Fruit fly (Drosophila melanogaster): ENCODE data around the gene unc80.
A peak's percentile ranks its signal among the peaks of the same experiment; 100 is the strongest.

Gene unc80

dm6 chr3R:27636010-27636584 lies 26.1 kb upstream of the unc80 start, which contains the start of the genes CG5611 and Mtl (continued):
- peak; percentile 92 for TF ChIP-seq Atf3 (GFP tag; optimal IDR thresholded peaks at IDR 0.05)
- TF ChIP-seq en (GFP tag; optimal IDR thresholded peaks at IDR 0.05), result peak; percentile 93
- peak; percentile 100 for TF ChIP-seq Dbx (GFP tag; IDR thresholded peaks at IDR 0.05)
- peak; percentile 84 for TF ChIP-seq bigmax (GFP tag; optimal IDR thresholded peaks at IDR 0.05)
- peak; percentile 96 for TF ChIP-seq emc (GFP tag; optimal IDR thresholded peaks at IDR 0.05)
- TF ChIP-seq hth (optimal IDR thresholded peaks at IDR 0.05), result no peak
- peak; percentile 99 for TF ChIP-seq BtbVII (GFP tag; optimal IDR thresholded peaks at IDR 0.05)
- TF ChIP-seq fd3F (GFP tag; optimal IDR thresholded peaks at IDR 0.05), result peak; percentile 100
- peak; percentile 99 for TF ChIP-seq CG8290 (GFP tag; optimal IDR thresholded peaks at IDR 0.05)
- TF ChIP-seq CG8290 (tag; optimal IDR thresholded peaks at IDR 0.05), result peak; percentile 97 to 99
- TF ChIP-seq Drgx (GFP tag; IDR thresholded peaks at IDR 0.05), result peak; percentile 100
- TF ChIP-seq Hr78 (GFP tag; optimal IDR thresholded peaks at IDR 0.05), result peak in 1 of 2 experiments; percentile 94
- peak; percentile 94 for TF ChIP-seq da (GFP tag; optimal IDR thresholded peaks at IDR 0.05)
- TF ChIP-seq ap (GFP tag; IDR thresholded peaks at IDR 0.05), result peak; percentile 100
- peak; percentile 99 for TF ChIP-seq ham (GFP tag; IDR thresholded peaks at IDR 0.05)
- peak; percentile 100 for TF ChIP-seq CG4404 (GFP tag; IDR thresholded peaks at IDR 0.05)
- TF ChIP-seq CG32767 (GFP tag; IDR thresholded peaks at IDR 0.05), result peak; percentile 100
- peak; percentile 100 for TF ChIP-seq CG7839 (tag; optimal IDR thresholded peaks at IDR 0.05)
- peak; percentile 100 for TF ChIP-seq Ptx1 (GFP tag; IDR thresholded peaks at IDR 0.05)
- peak; percentile 83 for TF ChIP-seq Dip2 (GFP tag; IDR thresholded peaks at IDR 0.05)
- peak; percentile 99 for TF ChIP-seq nau (GFP tag; optimal IDR thresholded peaks at IDR 0.05)
- TF ChIP-seq gro (GFP tag; optimal IDR thresholded peaks at IDR 0.05), result peak; percentile 97
- TF ChIP-seq zfh2 (GFP tag; optimal IDR thresholded peaks at IDR 0.05), result peak; percentile 99
- TF ChIP-seq kah (GFP tag; optimal IDR thresholded peaks at IDR 0.05), result peak; percentile 98
- TF ChIP-seq phol (tag; optimal IDR thresholded peaks at IDR 0.05), result peak; percentile 100
- no peak for TF ChIP-seq lov (optimal IDR thresholded peaks at IDR 0.05)
- TF ChIP-seq lov (GFP tag; IDR thresholded peaks at IDR 0.05), result peak; percentile 99
- TF ChIP-seq ERR (GFP tag; optimal IDR thresholded peaks at IDR 0.05), result peak; percentile 94
- peak; percentile 99 for TF ChIP-seq CG5245 (GFP tag; optimal IDR thresholded peaks at IDR 0.05)
- 0 out of 3 replicates have a peak, but pooled peaks have one; percentile 35 for TF ChIP-seq Doc3 (GFP tag; IDR thresholded peaks at IDR 0.05; ENCODE audit: partially characterized antibody)
- TF ChIP-seq jigr1 (GFP tag; IDR thresholded peaks at IDR 0.05), result peak; percentile 100
- peak; percentile 93 for TF ChIP-seq CG15073 (GFP tag; optimal IDR thresholded peaks at IDR 0.05)
- TF ChIP-seq CG6791 (GFP tag; IDR thresholded peaks at IDR 0.05; ENCODE audit: partially characterized antibody), result no peak
- peak; percentile 99 for TF ChIP-seq Doc2 (GFP tag; IDR thresholded peaks at IDR 0.05)
- peak; percentile 95 for TF ChIP-seq CG4282 (GFP tag; optimal IDR thresholded peaks at IDR 0.05)
- TF ChIP-seq dm (GFP tag; optimal IDR thresholded peaks at IDR 0.05), result peak; percentile 96
- TF ChIP-seq Deaf1 (tag; optimal IDR thresholded peaks at IDR 0.05), result peak; percentile 91
- peak; percentile 93 to 100 for TF ChIP-seq bsh (GFP tag; optimal IDR thresholded peaks at IDR 0.05)
- peak; percentile 98 for TF ChIP-seq Elba2 (GFP tag; optimal IDR thresholded peaks at IDR 0.05)
- peak; percentile 99 for TF ChIP-seq odd (GFP tag; optimal IDR thresholded peaks at IDR 0.05)
- peak; percentile 100 for TF ChIP-seq B-H2 (GFP tag; optimal IDR thresholded peaks at IDR 0.05)
- peak; percentile 100 for TF ChIP-seq Oli (tag; optimal IDR thresholded peaks at IDR 0.05)
- TF ChIP-seq CG14667 (GFP tag; IDR thresholded peaks at IDR 0.05), result peak; percentile 100
- peak; percentile 99 for TF ChIP-seq CG6683 (GFP tag; optimal IDR thresholded peaks at IDR 0.05)
- peak; percentile 97 for TF ChIP-seq CG3838 (GFP tag; optimal IDR thresholded peaks at IDR 0.05)
- TF ChIP-seq CG18011 (GFP tag; optimal IDR thresholded peaks at IDR 0.05), result peak; percentile 94
- TF ChIP-seq maf-S (GFP tag; optimal IDR thresholded peaks at IDR 0.05), result peak; percentile 98
- no peak for TF ChIP-seq ato (GFP tag; IDR thresholded peaks at IDR 0.05; ENCODE audit: partially characterized antibody)
- TF ChIP-seq gce (GFP tag; IDR thresholded peaks at IDR 0.05), result peak; percentile 100
- peak; percentile 100 for TF ChIP-seq Chrac-16 (GFP tag; optimal IDR thresholded peaks at IDR 0.05)
- TF ChIP-seq Rx (GFP tag; IDR thresholded peaks at IDR 0.05), result peak; percentile 100

Data from whole organism, embryonic.